Fruit fly (Drosophila melanogaster) whole organism, embryonic: ENCODE data around the gene CG9961.

ENCODE experiments used
- BtbVII ChIP-seq: fragments of 200-800 bp; sonication (Bioruptor generic); optimal IDR thresholded peaks from 3 replicates; lab custom pipeline; 2017; ENCODE audit warnings: missing biosample characterization, mild to moderate bottlenecking, missing genetic modification characterization
- CG10267 ChIP-seq: fragments of 200-800 bp; sonication (Bioruptor generic); optimal IDR thresholded peaks from 2 replicates; lab custom pipeline; 2018; ENCODE audit warnings: missing biosample characterization, mild to moderate bottlenecking, missing genetic modification characterization, moderate library complexity
- CG10959 ChIP-seq: fragments of 200-800 bp; sonication (Bioruptor generic); IDR thresholded peaks from 2 replicates; pipeline ENCODE4 v1.3.6; 2022; ENCODE audit warnings: missing biosample characterization, missing genetic modification characterization
- CG11723 ChIP-seq: fragments of 200-800 bp; sonication (Bioruptor generic); optimal IDR thresholded peaks from 2 replicates; lab custom pipeline; 2017; ENCODE audit warnings: missing biosample characterization, mild to moderate bottlenecking, missing genetic modification characterization
- CG12104 ChIP-seq: fragments of 200-800 bp; sonication (Bioruptor generic); optimal IDR thresholded peaks from 3 replicates; lab custom pipeline; 2016; ENCODE audit warnings: missing biosample characterization, missing genetic modification characterization
- CG14860 ChIP-seq: fragments of 200-800 bp; sonication (Bioruptor generic); IDR thresholded peaks from 3 replicates; pipeline ENCODE4 v1.3.6; 2022; ENCODE audit warnings: missing biosample characterization, missing genetic modification characterization; ENCODE audit not compliant: partially characterized antibody
- CG1603 ChIP-seq: fragments of 200-800 bp; sonication (Bioruptor generic); optimal IDR thresholded peaks from 2 replicates; lab custom pipeline; 2019; ENCODE audit warnings: missing biosample characterization, mild to moderate bottlenecking, missing genetic modification characterization, moderate library complexity
- CG17802 ChIP-seq: fragments of 200-800 bp; sonication (Bioruptor generic); optimal IDR thresholded peaks from 2 replicates; lab custom pipeline; 2018; ENCODE audit warnings: missing biosample characterization, mild to moderate bottlenecking, missing genetic modification characterization, moderate library complexity
- CG1792 ChIP-seq: fragments of 200-800 bp; sonication (Bioruptor generic); optimal IDR thresholded peaks from 2 replicates; lab custom pipeline; 2016; ENCODE audit warnings: missing biosample characterization, missing genetic modification characterization
- CG18476 ChIP-seq: fragments of 200-800 bp; sonication (Bioruptor generic); optimal IDR thresholded peaks from 2 replicates; lab custom pipeline; 2016; ENCODE audit warnings: missing biosample characterization, mild to moderate bottlenecking, missing genetic modification characterization
- CG18764 ChIP-seq: fragments of 200-800 bp; sonication (Bioruptor generic); optimal IDR thresholded peaks from 3 replicates; lab custom pipeline; 2016; ENCODE audit warnings: missing biosample characterization, missing genetic modification characterization
- CG33557 ChIP-seq: fragments of 200-800 bp; sonication (Bioruptor generic); optimal IDR thresholded peaks from 2 replicates; lab custom pipeline; 2019; ENCODE audit warnings: missing biosample characterization, mild to moderate bottlenecking, missing genetic modification characterization, moderate library complexity
- CG4424 ChIP-seq: fragments of 200-800 bp; sonication (Bioruptor generic); optimal IDR thresholded peaks from 3 replicates; lab custom pipeline; 2016; ENCODE audit warnings: missing biosample characterization, missing genetic modification characterization
- CG6272 ChIP-seq: fragments of 200-800 bp; sonication (Bioruptor generic); IDR thresholded peaks from 2 replicates; pipeline ENCODE4 v1.3.6; 2022; ENCODE audit warnings: missing biosample characterization, missing genetic modification characterization
- CG6765 ChIP-seq: fragments of 200-800 bp; sonication (Bioruptor generic); optimal IDR thresholded peaks from 3 replicates; lab custom pipeline; 2017; ENCODE audit warnings: missing biosample characterization, mild to moderate bottlenecking, missing genetic modification characterization
- CG7271 ChIP-seq: fragments of 200-800 bp; sonication (Bioruptor generic); optimal IDR thresholded peaks from 2 replicates; lab custom pipeline; 2018; ENCODE audit warnings: missing biosample characterization, mild to moderate bottlenecking, missing genetic modification characterization, moderate library complexity
- CG7963 ChIP-seq: fragments of 200-800 bp; sonication (Bioruptor generic); IDR thresholded peaks from 3 replicates; pipeline ENCODE4 v1.3.6; 2022; ENCODE audit warnings: missing biosample characterization, missing genetic modification characterization; ENCODE audit not compliant: partially characterized antibody
- CG9797 ChIP-seq: fragments of 200-800 bp; sonication (Bioruptor generic); optimal IDR thresholded peaks from 3 replicates; lab custom pipeline; 2018; ENCODE audit warnings: missing biosample characterization, mild to moderate bottlenecking, missing genetic modification characterization
- CoRest ChIP-seq: fragments of 200-800 bp; sonication (Bioruptor generic); optimal IDR thresholded peaks from 3 replicates; lab custom pipeline; 2018; ENCODE audit warnings: missing biosample characterization, mild to moderate bottlenecking, missing genetic modification characterization, moderate library complexity
- Fer3 ChIP-seq: fragments of 200-800 bp; sonication (Bioruptor generic); optimal IDR thresholded peaks from 2 replicates; lab custom pipeline; 2018; ENCODE audit warnings: missing biosample characterization, mild to moderate bottlenecking, missing genetic modification characterization, moderate library complexity
- HLH4C ChIP-seq: fragments of 200-800 bp; sonication (Bioruptor generic); IDR thresholded peaks from 3 replicates; pipeline ENCODE4 v1.3.6; 2022; ENCODE audit warnings: missing biosample characterization, missing genetic modification characterization; ENCODE audit not compliant: partially characterized antibody
- HLHmδ ChIP-seq: fragments of 200-800 bp; sonication (Bioruptor generic); optimal IDR thresholded peaks from 2 replicates; lab custom pipeline; 2018; ENCODE audit warnings: missing biosample characterization, mild to moderate bottlenecking, missing genetic modification characterization, moderate library complexity
- Lim3 ChIP-seq: fragments of 200-800 bp; sonication (Bioruptor generic); IDR thresholded peaks from 2 replicates; pipeline ENCODE4 v1.3.6; 2022; ENCODE audit warnings: missing biosample characterization, missing genetic modification characterization
- MESR4 ChIP-seq: fragments of 200-800 bp; sonication (Bioruptor generic); optimal IDR thresholded peaks from 2 replicates; lab custom pipeline; 2018; ENCODE audit warnings: missing biosample characterization, mild to moderate bottlenecking, missing genetic modification characterization, moderate library complexity
- Med ChIP-seq: fragments of 200-800 bp; sonication (Bioruptor generic); peaks from one replicate; lab custom pipeline; 2016; ENCODE audit warnings: missing biosample characterization, missing genetic modification characterization, mild to moderate bottlenecking, inconsistent platforms, moderate library complexity
- Myb ChIP-seq: fragments of 200-800 bp; sonication (Bioruptor generic); optimal IDR thresholded peaks from 2 replicates; lab custom pipeline; 2016; ENCODE audit warnings: missing biosample characterization, missing genetic modification characterization
- NC2α ChIP-seq: fragments of 200-800 bp; sonication (Bioruptor generic); optimal IDR thresholded peaks from 2 replicates; lab custom pipeline; 2016; ENCODE audit warnings: missing biosample characterization, missing genetic modification characterization
- Nf-YC ChIP-seq: fragments of 200-800 bp; optimal IDR thresholded peaks from 3 replicates; lab custom pipeline; 2019; ENCODE audit warnings: missing biosample characterization, mild to moderate bottlenecking, missing genetic modification characterization, moderate library complexity
- NfI ChIP-seq: fragments of 200-800 bp; sonication (Bioruptor generic); optimal IDR thresholded peaks from 3 replicates; lab custom pipeline; 2018; ENCODE audit warnings: missing biosample characterization, mild to moderate bottlenecking, missing genetic modification characterization, moderate library complexity
- Vsx1 ChIP-seq: fragments of 200-800 bp; sonication (Bioruptor generic); optimal IDR thresholded peaks from 2 replicates; lab custom pipeline; 2017; ENCODE audit warnings: missing biosample characterization, mild to moderate bottlenecking, missing genetic modification characterization, missing genetic modification reagents
- al ChIP-seq: fragments of 200-800 bp; sonication (Bioruptor generic); IDR thresholded peaks from 2 replicates; pipeline ENCODE4 v1.3.6; 2022; ENCODE audit warnings: missing biosample characterization, missing genetic modification characterization
- bab2 ChIP-seq: fragments of 200-800 bp; sonication (Bioruptor generic); optimal IDR thresholded peaks from 2 replicates; lab custom pipeline; 2016; ENCODE audit warnings: missing biosample characterization, missing genetic modification characterization
- dysf ChIP-seq: fragments of 200-800 bp; sonication (Bioruptor generic); IDR thresholded peaks from 3 replicates; pipeline ENCODE4 v1.3.6; 2022; ENCODE audit warnings: missing biosample characterization, missing genetic modification characterization
- en ChIP-seq: fragments of 200-800 bp; sonication (Bioruptor generic); optimal IDR thresholded peaks from 2 replicates; lab custom pipeline; 2016; ENCODE audit warnings: missing biosample characterization, missing genetic modification characterization
- esg ChIP-seq: fragments of 200-800 bp; sonication (Bioruptor generic); conservative IDR thresholded peaks from 2 replicates; pipeline ENCODE4 v1.3.6; 2022; ENCODE audit warnings: missing biosample characterization, missing genetic modification characterization
- ftz-f1 ChIP-seq: fragments of 200-800 bp; sonication (Bioruptor generic); optimal IDR thresholded peaks from 2 replicates; lab custom pipeline; 2016; ENCODE audit warnings: missing biosample characterization, missing genetic modification characterization
- gcm2 ChIP-seq: fragments of 200-800 bp; sonication (Bioruptor generic); optimal IDR thresholded peaks from 2 replicates; lab custom pipeline; 2016; ENCODE audit warnings: missing biosample characterization, missing genetic modification characterization
- jing ChIP-seq: fragments of 200-800 bp; sonication (Bioruptor generic); optimal IDR thresholded peaks from 2 replicates; lab custom pipeline; 2018; ENCODE audit warnings: missing biosample characterization, mild to moderate bottlenecking, missing genetic modification characterization
- jumu ChIP-seq: fragments of 200-800 bp; sonication (Bioruptor generic); optimal IDR thresholded peaks from 3 replicates; lab custom pipeline; 2016; ENCODE audit warnings: missing biosample characterization, missing genetic modification characterization
- kay ChIP-seq: fragments of 200-800 bp; sonication (Bioruptor generic); optimal IDR thresholded peaks from 2 replicates; lab custom pipeline; 2016; ENCODE audit warnings: missing biosample characterization, missing genetic modification characterization
- kni ChIP-seq: fragments of 200-800 bp; sonication (Bioruptor generic); optimal IDR thresholded peaks from 3 replicates; lab custom pipeline; 2017; ENCODE audit warnings: mild to moderate bottlenecking, missing biosample characterization, missing genetic modification reagents, missing genetic modification characterization
- lilli ChIP-seq: fragments of 200-800 bp; sonication (Bioruptor generic); optimal IDR thresholded peaks from 3 replicates; lab custom pipeline; 2016; ENCODE audit warnings: missing biosample characterization, missing genetic modification characterization
- lola ChIP-seq, 3 experiments: fragments of >200 bp in 2 of 3; fragments of 200-800 bp in 1 of 3; sonication (Bioruptor generic) in 1 of 3; optimal IDR thresholded peaks; 2 replicates each; lab custom pipeline; 2017 to 2019; ENCODE audit warnings: missing biosample characterization in 3 of 3, missing genetic modification characterization in 3 of 3, mild to moderate bottlenecking in 1 of 3, moderate library complexity in 1 of 3
- mam ChIP-seq: fragments of 200-800 bp; sonication (Bioruptor generic); optimal IDR thresholded peaks from 3 replicates; lab custom pipeline; 2016; ENCODE audit warnings: missing biosample characterization, missing genetic modification characterization
- repo ChIP-seq: fragments of 200-800 bp; sonication (Bioruptor generic); optimal IDR thresholded peaks from 2 replicates; lab custom pipeline; 2016; ENCODE audit warnings: missing biosample characterization, missing genetic modification characterization
- slou ChIP-seq: fragments of 200-800 bp; sonication (Bioruptor generic); optimal IDR thresholded peaks from 3 replicates; lab custom pipeline; 2016; ENCODE audit warnings: missing biosample characterization, missing genetic modification characterization
- sqz ChIP-seq: fragments of 200-800 bp; sonication (Bioruptor generic); optimal IDR thresholded peaks from 3 replicates; lab custom pipeline; 2018; ENCODE audit warnings: missing biosample characterization, mild to moderate bottlenecking, missing genetic modification characterization
- tap ChIP-seq: fragments of 200-800 bp; optimal IDR thresholded peaks from 3 replicates; lab custom pipeline; 2019; ENCODE audit warnings: missing biosample characterization, mild to moderate bottlenecking, missing genetic modification characterization, moderate library complexity
- ttk ChIP-seq: fragments of 200-800 bp; sonication (Bioruptor generic); IDR thresholded peaks from 2 replicates; pipeline ENCODE4 v2.1.2; 2022; ENCODE audit warnings: missing biosample characterization, missing genetic modification characterization
- tx ChIP-seq: fragments of 200-800 bp; sonication (Bioruptor generic); optimal IDR thresholded peaks from 2 replicates; lab custom pipeline; 2016; ENCODE audit warnings: missing biosample characterization, missing genetic modification characterization

CG9961 gene

DNA sequence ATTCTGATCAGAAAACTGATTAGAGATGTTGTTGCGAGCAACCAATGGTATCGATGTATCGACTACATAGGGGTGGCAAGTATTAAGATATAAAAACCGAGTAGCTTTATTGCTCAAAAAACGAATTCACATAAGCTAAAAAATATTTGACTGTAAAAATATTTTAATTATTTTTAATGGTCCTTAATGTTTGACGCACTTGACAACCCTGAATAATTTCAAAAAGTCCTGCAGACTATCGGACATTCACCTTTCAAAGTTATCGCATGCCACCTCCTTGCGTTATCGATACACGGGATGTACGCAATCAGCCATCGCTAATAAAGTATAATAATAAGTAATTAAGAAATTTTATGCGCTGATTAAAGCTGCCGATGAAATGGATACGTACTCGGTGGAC lies 14.9 kb upstream of the CG9961 start, which contains the start of the genes HemK2, Snapin and Tnpo-SR:
Gene HemK2 (minus strand): TSS at position 24 of the 400 bp plus-strand sequence.
Gene Snapin (minus strand): TSS at position 24 of the 400 bp plus-strand sequence.
Gene Tnpo-SR (plus strand): TSS at position 271 of the 400 bp plus-strand sequence.
- TF ChIP-seq CG6272, result peak; percentile 94
- TF ChIP-seq repo (GFP tag; lab: Kevin White, UChicago), result peak; percentile 41
- peak; percentile 94 for TF ChIP-seq CoRest (tag; lab: Kevin White, UChicago)
- TF ChIP-seq Med, result peak; percentile 98
- TF ChIP-seq Nf-YC, result peak; percentile 86
- TF ChIP-seq al (GFP tag; lab: Robert Waterston, UW), result peak; percentile 92
- peak; percentile 85 for TF ChIP-seq jumu (GFP tag; lab: Kevin White, UChicago)
- peak; percentile 74 for TF ChIP-seq gcm2 (GFP tag; lab: Kevin White, UChicago)
- peak; percentile 80 for TF ChIP-seq tx (GFP tag; lab: Kevin White, UChicago)
- TF ChIP-seq Lim3, result peak; percentile 60; the same call in 1 of the 2 replicates
- peak; percentile 85 for TF ChIP-seq BtbVII (GFP tag; lab: Kevin White, UChicago)
- peak; percentile 64 for TF ChIP-seq kay (GFP tag; lab: Kevin White, UChicago)
- peak; percentile 82 for TF ChIP-seq kni (GFP tag; lab: Kevin White, UChicago)
- peak; percentile 68 for TF ChIP-seq CG1792 (GFP tag; lab: Kevin White, UChicago)
- TF ChIP-seq CG1603, result peak; percentile 81
- peak; percentile 84 for TF ChIP-seq Vsx1 (GFP tag; lab: Kevin White, UChicago)
- peak; percentile 95 for TF ChIP-seq HLH4C
- peak; percentile 94 for TF ChIP-seq dysf (GFP tag; lab: Robert Waterston, UW)
- peak; percentile 86 for TF ChIP-seq tap (tag; lab: Kevin White, UChicago)
- TF ChIP-seq CG12104, result peak; percentile 91
- peak; percentile 93 for TF ChIP-seq Fer3 (tag; lab: Kevin White, UChicago)
- peak; percentile 22 for TF ChIP-seq ftz-f1 (GFP tag; lab: Kevin White, UChicago)
- TF ChIP-seq CG6765 (GFP tag; lab: Kevin White, UChicago), result peak; percentile 82
- TF ChIP-seq lola (GFP tag; optimal IDR thresholded peaks at IDR 0.05; lab: Kevin White, UChicago), result peak in 1 of 3 experiments; percentile 88
- TF ChIP-seq bab2 (GFP tag; lab: Kevin White, UChicago), result peak; percentile 90
- peak; percentile 72 for TF ChIP-seq CG7963 (GFP tag; lab: Robert Waterston, UW)
- TF ChIP-seq lilli (GFP tag; lab: Kevin White, UChicago), result peak; percentile 95
- TF ChIP-seq CG17802 (tag; lab: Kevin White, UChicago), result peak; percentile 72
- peak; percentile 79 for TF ChIP-seq CG11723 (GFP tag; lab: Kevin White, UChicago)
- TF ChIP-seq CG18476 (GFP tag; lab: Kevin White, UChicago), result peak; percentile 89
- peak; percentile 90 for TF ChIP-seq CG4424 (GFP tag; lab: Kevin White, UChicago)
- peak; percentile 84 for TF ChIP-seq CG33557
- peak; percentile 88 for TF ChIP-seq esg (GFP tag; lab: Robert Waterston, UW)
- no peak for TF ChIP-seq jing (GFP tag; lab: Kevin White, UChicago)
- TF ChIP-seq mam, result peak; percentile 91
- no peak for TF ChIP-seq NC2α (GFP tag; lab: Kevin White, UChicago)
- peak; percentile 85 for TF ChIP-seq slou
- peak; percentile 62 for TF ChIP-seq CG9797 (GFP tag; lab: Kevin White, UChicago)
- TF ChIP-seq CG18764, result peak; percentile 83
- peak; percentile 93 for TF ChIP-seq CG14860 (GFP tag; lab: Robert Waterston, UW)
- peak; percentile 59 for TF ChIP-seq sqz
- peak; percentile 56 for TF ChIP-seq Myb
- peak; percentile 87 for TF ChIP-seq CG10959 (GFP tag; lab: Robert Waterston, UW)
- TF ChIP-seq en (GFP tag; lab: Kevin White, UChicago), result peak; percentile 58
- peak; percentile 73 for TF ChIP-seq CG7271 (tag; lab: Kevin White, UChicago)
- TF ChIP-seq NfI, result peak; percentile 92
- no peak for TF ChIP-seq HLHmδ (GFP tag; lab: Kevin White, UChicago)
- TF ChIP-seq ttk (GFP tag; lab: Robert Waterston, UW), result peak; percentile 89
- peak; percentile 88 for TF ChIP-seq CG10267 (tag; lab: Kevin White, UChicago)
- peak; percentile 47 for TF ChIP-seq MESR4 (GFP tag; lab: Kevin White, UChicago)
